Fruit fly (Drosophila melanogaster): ENCODE results near the gene CCT4.

DNA sequence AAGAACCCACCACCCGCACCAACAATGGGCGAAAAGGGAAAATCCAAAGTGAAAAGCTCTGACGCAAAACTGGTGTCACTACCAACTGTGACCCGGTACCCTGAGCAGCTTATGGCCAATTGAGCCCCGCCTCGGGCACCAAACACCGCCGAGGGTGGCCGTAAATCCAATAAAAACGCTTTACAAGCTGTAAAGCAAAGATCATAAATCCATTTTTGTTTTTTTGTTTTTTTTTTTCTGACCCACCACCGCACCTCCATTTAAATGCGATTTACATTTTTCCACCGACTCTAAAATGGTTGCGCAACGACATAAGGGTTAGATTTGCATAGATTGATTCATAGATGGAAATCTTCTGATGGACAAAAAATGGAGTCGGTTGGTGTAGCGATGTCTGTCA, 18.4 kb downstream of the CCT4 start:
- TF ChIP-seq usp (GFP tag; optimal IDR thresholded peaks at IDR 0.05) (no peak), psq (optimal IDR thresholded peaks at IDR 0.05) (no peak), pan (optimal IDR thresholded peaks at IDR 0.05) (no peak)
